Worm (Caenorhabditis elegans) whole organism, young adult: ENCODE results near the gene C16C8.17.
A peak's percentile ranks its signal among the peaks of the same experiment; 100 is the strongest.

ENCODE experiments used
- F10E7.11 ChIP-seq: sonication (generic microtip); optimal IDR thresholded peaks from 2 replicates; lab custom pipeline; 2017; ENCODE audit warnings: mild to moderate bottlenecking, missing genetic modification characterization, moderate library complexity, missing compliant biosample characterization
- F22D6.2 ChIP-seq: sonication (generic microtip); optimal IDR thresholded peaks from 2 replicates; lab custom pipeline; 2016; ENCODE audit warnings: mild to moderate bottlenecking, missing genetic modification characterization, missing compliant biosample characterization
- F33H1.4 ChIP-seq: fragments of 200-800 bp; sonication (Bioruptor generic); IDR thresholded peaks from 2 replicates; pipeline ENCODE4 v1.3.6; 2022; ENCODE audit warnings: missing genetic modification reagents, missing genetic modification characterization, missing compliant biosample characterization
- F39B2.1 ChIP-seq: fragments of 200-800 bp; sonication (Bioruptor generic); IDR thresholded peaks from 2 replicates; pipeline ENCODE4 v1.3.6; 2022; ENCODE audit warnings: missing genetic modification reagents, missing genetic modification characterization, missing compliant biosample characterization
- F49E8.2 ChIP-seq: sonication (generic microtip); optimal IDR thresholded peaks from 3 replicates; lab custom pipeline; 2017; ENCODE audit warnings: missing genetic modification characterization, mild to moderate bottlenecking, missing compliant biosample characterization, antibody characterized with exemption, moderate library complexity; ENCODE audit not compliant: insufficient read depth
- F57C9.4 ChIP-seq: sonication (generic microtip); optimal IDR thresholded peaks from 2 replicates; lab custom pipeline; 2017; ENCODE audit warnings: mild to moderate bottlenecking, missing genetic modification characterization, missing compliant biosample characterization
- K12H6.12 ChIP-seq: fragments of 200-800 bp; sonication (Bioruptor generic); optimal IDR thresholded peaks from 2 replicates; lab custom pipeline; 2018; ENCODE audit warnings: mild to moderate bottlenecking, missing genetic modification characterization, missing compliant biosample characterization
- Y53G8AR.9 ChIP-seq: fragments of 200-800 bp; sonication (Bioruptor generic); conservative IDR thresholded peaks from 2 replicates; pipeline ENCODE4 v1.3.6; 2022; ENCODE audit warnings: missing genetic modification reagents, missing genetic modification characterization, missing compliant biosample characterization
- Y95B8A.8 ChIP-seq: fragments of 200-800 bp; sonication (Bioruptor generic); IDR thresholded peaks from 2 replicates; pipeline ENCODE4 v1.3.6; 2022; ENCODE audit warnings: missing genetic modification reagents, missing genetic modification characterization, missing compliant biosample characterization
- ZK185.1 ChIP-seq: sonication (generic microtip); optimal IDR thresholded peaks from 2 replicates; lab custom pipeline; 2016; ENCODE audit warnings: mild to moderate bottlenecking, missing genetic modification characterization, missing compliant biosample characterization; ENCODE audit not compliant: poor library complexity, severe bottlenecking
- atf-7 ChIP-seq: sonication (generic microtip); optimal IDR thresholded peaks from 2 replicates; lab custom pipeline; 2017; ENCODE audit warnings: mild to moderate bottlenecking, missing genetic modification characterization, missing compliant biosample characterization
- attf-5 ChIP-seq: fragments of 200-800 bp; sonication (Bioruptor generic); optimal IDR thresholded peaks from 2 replicates; lab custom pipeline; 2018; ENCODE audit warnings: mild to moderate bottlenecking, missing genetic modification characterization, missing compliant biosample characterization
- attf-6 ChIP-seq: fragments of 200-800 bp; sonication (Bioruptor generic); IDR thresholded peaks from 2 replicates; pipeline ENCODE4 v1.3.6; 2022; ENCODE audit warnings: missing genetic modification reagents, missing genetic modification characterization, missing compliant biosample characterization
- ceh-27 ChIP-seq: fragments of 200-800 bp; sonication (Bioruptor generic); optimal IDR thresholded peaks from 2 replicates; lab custom pipeline; 2018; ENCODE audit warnings: mild to moderate bottlenecking, missing genetic modification characterization, moderate library complexity, missing compliant biosample characterization
- ceh-40 ChIP-seq: fragments of 200-800 bp; sonication (Bioruptor generic); IDR thresholded peaks from 2 replicates; pipeline ENCODE4 v1.3.6; 2022; ENCODE audit warnings: missing genetic modification characterization, missing compliant biosample characterization
- ceh-79 ChIP-seq: sonication (generic microtip); optimal IDR thresholded peaks from 2 replicates; lab custom pipeline; 2017; ENCODE audit warnings: mild to moderate bottlenecking, missing genetic modification characterization, missing compliant biosample characterization
- ceh-91 ChIP-seq: fragments of 200-800 bp; sonication (Bioruptor generic); IDR thresholded peaks from 2 replicates; pipeline ENCODE4 v1.3.6; 2022; ENCODE audit warnings: missing genetic modification reagents, missing genetic modification characterization, missing compliant biosample characterization
- dox-1 ChIP-seq: fragments of 200-800 bp; sonication (Bioruptor generic); IDR thresholded peaks from 2 replicates; pipeline ENCODE4 v1.3.6; 2022; ENCODE audit warnings: missing genetic modification reagents, missing genetic modification characterization, missing compliant biosample characterization
- dpl-1 ChIP-seq: fragments of 150-350 bp; optimal IDR thresholded peaks from 2 replicates; lab custom pipeline; 2014; ENCODE audit warnings: missing biosample characterization, missing genetic modification reagents, missing genetic modification characterization
- egrh-3 ChIP-seq: fragments of 200-800 bp; sonication (Bioruptor generic); IDR thresholded peaks from 2 replicates; pipeline ENCODE4 v1.3.6; 2022; ENCODE audit warnings: missing genetic modification reagents, missing genetic modification characterization, missing compliant biosample characterization
- gei-17 ChIP-seq: fragments of 200-800 bp; sonication (Bioruptor generic); optimal IDR thresholded peaks from 2 replicates; lab custom pipeline; 2018; ENCODE audit warnings: mild to moderate bottlenecking, missing genetic modification characterization, missing compliant biosample characterization
- hlh-12 ChIP-seq: sonication (generic microtip); optimal IDR thresholded peaks from 2 replicates; lab custom pipeline; 2016; ENCODE audit warnings: missing genetic modification characterization, missing compliant biosample characterization
- lag-1 ChIP-seq: fragments of 200-800 bp; sonication (Bioruptor generic); IDR thresholded peaks from 2 replicates; pipeline ENCODE4 v1.3.6; 2022; ENCODE audit warnings: missing genetic modification reagents, missing genetic modification characterization, missing compliant biosample characterization
- let-526 ChIP-seq: fragments of 200-800 bp; sonication (Bioruptor generic); IDR thresholded peaks from 2 replicates; pipeline ENCODE4 v1.3.6; 2022; ENCODE audit warnings: missing genetic modification reagents, missing genetic modification characterization, missing compliant biosample characterization
- let-607 ChIP-seq, 2 experiments: fragments of 200-800 bp in 1 of 2; sonication (Bioruptor generic) in 1 of 2; sonication (generic microtip) in 1 of 2; optimal IDR thresholded peaks; 2 replicates each; lab custom pipeline; 2016 to 2018; ENCODE audit warnings: mild to moderate bottlenecking in 2 of 2, missing compliant biosample characterization in 2 of 2, missing genetic modification characterization in 2 of 2, moderate library complexity in 2 of 2, missing genotype in 1 of 2
- lir-1 ChIP-seq: fragments of 200-800 bp; sonication (Bioruptor generic); conservative IDR thresholded peaks from 2 replicates; pipeline ENCODE4 v1.3.6; 2022; ENCODE audit warnings: missing genetic modification reagents, missing genetic modification characterization, missing compliant biosample characterization
- madf-8 ChIP-seq: fragments of 200-800 bp; sonication (Bioruptor generic); conservative IDR thresholded peaks from 2 replicates; pipeline ENCODE4 v1.3.6; 2022; ENCODE audit warnings: missing genetic modification reagents, missing genetic modification characterization, missing compliant biosample characterization
- mel-28 ChIP-seq: sonication (generic microtip); optimal IDR thresholded peaks from 2 replicates; lab custom pipeline; 2016; ENCODE audit warnings: borderline replicate concordance, mild to moderate bottlenecking, missing genetic modification characterization, missing compliant biosample characterization
- nfya-1 ChIP-seq: sonication (generic microtip); optimal IDR thresholded peaks from 2 replicates; lab custom pipeline; 2017; ENCODE audit warnings: antibody characterized with exemption, missing compliant biosample characterization, missing genetic modification characterization, borderline replicate concordance; ENCODE audit not compliant: insufficient read depth
- nfya-2 ChIP-seq: fragments of 200-800 bp; sonication (Bioruptor generic); IDR thresholded peaks from 2 replicates; pipeline ENCODE4 v1.3.6; 2022; ENCODE audit warnings: missing genetic modification reagents, missing genetic modification characterization, missing compliant biosample characterization
- nhr-179 ChIP-seq: sonication (generic microtip); optimal IDR thresholded peaks from 2 replicates; lab custom pipeline; 2016; ENCODE audit warnings: mild to moderate bottlenecking, missing genetic modification characterization, missing compliant biosample characterization
- pha-4 ChIP-seq: fragments of 150-350 bp; sonication (generic microtip); optimal IDR thresholded peaks from 2 replicates; lab custom pipeline; 2014; ENCODE audit warnings: missing biosample characterization, missing genetic modification reagents, missing genetic modification characterization
- rec-8 ChIP-seq, 2 experiments: sonication (generic microtip); optimal IDR thresholded peaks; 2 replicates each; lab custom pipeline; 2016; ENCODE audit warnings: mild to moderate bottlenecking in 2 of 2, missing genetic modification characterization in 2 of 2, missing genetic modification reagents in 2 of 2, missing genotype in 2 of 2, missing biosample characterization in 1 of 2, missing compliant biosample characterization in 1 of 2, moderate library complexity in 1 of 2
- rpc-1 ChIP-seq, 2 experiments: fragments of 150-350 bp in 1 of 2; sonication (generic microtip) in 1 of 2; optimal IDR thresholded peaks; 2 replicates each; lab custom pipeline; 2014 to 2018; ENCODE audit warnings: missing biosample characterization in 1 of 2, missing genetic modification characterization in 1 of 2, missing genetic modification reagents in 1 of 2, missing genotype in 1 of 2
- sdz-38 ChIP-seq: sonication (generic microtip); optimal IDR thresholded peaks from 2 replicates; lab custom pipeline; 2016; ENCODE audit warnings: missing genotype, missing genetic modification characterization, missing compliant biosample characterization
- snpc-1.3 ChIP-seq: sonication (generic microtip); optimal IDR thresholded peaks from 2 replicates; lab custom pipeline; 2017; ENCODE audit warnings: missing genetic modification characterization, mild to moderate bottlenecking, missing compliant biosample characterization, antibody characterized with exemption, moderate library complexity, missing genotype, missing genetic modification reagents; ENCODE audit not compliant: insufficient read depth
- snpc-4 ChIP-seq, 5 experiments: fragments of 150-350 bp in 1 of 5; sonication (generic microtip) in 4 of 5; optimal IDR thresholded peaks; 2 replicates each; lab custom pipeline; 2014 to 2018; ENCODE audit warnings: missing genetic modification characterization in 5 of 5, missing biosample characterization in 3 of 5, antibody characterized with exemption in 2 of 5, mild to moderate bottlenecking in 2 of 5, missing compliant biosample characterization in 2 of 5, missing genotype in 2 of 5, moderate library complexity in 2 of 5, missing genetic modification reagents in 1 of 5
- sptf-2 ChIP-seq: fragments of 200-800 bp; sonication (Bioruptor generic); optimal IDR thresholded peaks from 2 replicates; lab custom pipeline; 2018; ENCODE audit warnings: mild to moderate bottlenecking, missing genetic modification characterization, missing compliant biosample characterization
- tbp1 ChIP-seq: fragments of 200-800 bp; sonication (Bioruptor generic); optimal IDR thresholded peaks from 2 replicates; lab custom pipeline; 2018; ENCODE audit warnings: mild to moderate bottlenecking, missing genetic modification characterization, missing compliant biosample characterization
- tlf-1 ChIP-seq: fragments of 200-800 bp; sonication (Bioruptor generic); optimal IDR thresholded peaks from 2 replicates; lab custom pipeline; 2018; ENCODE audit warnings: mild to moderate bottlenecking, missing genetic modification characterization, missing compliant biosample characterization
- xnd-1 ChIP-seq: sonication (generic microtip); optimal IDR thresholded peaks from 2 replicates; lab custom pipeline; 2016; ENCODE audit warnings: missing genotype, missing genetic modification reagents, missing genetic modification characterization, missing compliant biosample characterization
- ztf-25 ChIP-seq: fragments of 200-800 bp; sonication (Bioruptor generic); IDR thresholded peaks from 2 replicates; pipeline ENCODE4 v1.3.6; 2022; ENCODE audit warnings: missing genetic modification reagents, missing genetic modification characterization, missing compliant biosample characterization
- ztf-26 ChIP-seq: sonication (generic microtip); optimal IDR thresholded peaks from 2 replicates; lab custom pipeline; 2017; ENCODE audit warnings: missing genetic modification characterization, missing compliant biosample characterization
- ztf-6 ChIP-seq: fragments of 200-800 bp; sonication (Bioruptor generic); IDR thresholded peaks from 2 replicates; pipeline ENCODE4 v1.3.6; 2022; ENCODE audit warnings: missing genetic modification reagents, missing genetic modification characterization, missing compliant biosample characterization

The C16C8.17 gene

DNA sequence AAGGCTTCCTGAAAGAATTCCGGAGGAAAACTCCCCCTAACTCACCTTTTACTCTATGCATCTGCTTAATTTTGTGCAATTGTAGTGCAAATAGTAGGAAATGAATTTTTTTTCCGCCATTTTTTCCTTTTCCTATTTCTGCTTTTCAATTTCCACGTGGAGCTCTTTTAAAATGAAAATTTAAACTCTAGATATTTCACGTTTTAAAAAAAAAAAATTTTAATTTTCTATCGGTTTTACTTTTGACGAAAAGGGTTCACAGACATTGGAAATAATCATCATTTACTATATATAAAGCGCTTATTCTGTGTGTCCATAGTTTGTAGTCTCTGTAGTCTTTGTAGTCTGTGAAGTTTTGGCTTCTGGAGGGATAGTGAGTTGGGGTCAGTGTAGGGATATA is 41.0 kb downstream of the C16C8.17 start, which contains the start of gene Y49F6B.8:
Gene Y49F6B.8 (minus strand): TSS at position 101 of the 400 bp plus-strand sequence.
- no peak for TF ChIP-seq ztf-25
- TF ChIP-seq F10E7.11 (tag; lab: Kevin White, UChicago), result no peak
- no peak for TF ChIP-seq ceh-27 (GFP tag; lab: Kevin White, UChicago)
- TF ChIP-seq xnd-1 (tag; lab: Kevin White, UChicago), result no peak
- TF ChIP-seq attf-6 (GFP tag; lab: Robert Waterston, UW), result no peak
- no peak for TF ChIP-seq pha-4 (tag; lab: Kevin White, UChicago)
- no peak for TF ChIP-seq egrh-3 (GFP tag; lab: Robert Waterston, UW)
- TF ChIP-seq tlf-1, result no peak
- TF ChIP-seq dpl-1 (GFP tag; lab: Kevin White, UChicago), result no peak

DNA sequence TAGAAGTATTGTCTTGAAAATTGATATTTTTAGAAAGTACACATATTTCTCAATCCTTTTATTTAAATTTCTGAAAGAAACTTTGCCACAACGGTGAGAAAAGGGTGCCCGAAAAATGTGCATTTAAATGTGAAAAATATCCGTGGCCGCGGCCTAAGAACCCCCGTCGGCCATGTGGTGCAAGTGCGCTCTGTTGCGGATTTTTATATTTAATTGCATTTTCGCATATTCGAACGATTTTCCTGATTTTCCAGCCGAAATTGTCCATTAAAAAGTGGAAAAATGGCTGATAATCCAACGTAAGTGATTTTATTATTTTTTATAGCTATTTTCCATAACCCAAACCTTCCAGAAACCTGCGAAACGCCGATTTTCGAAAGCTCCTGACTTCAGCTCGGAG is 41.6 kb downstream of the C16C8.17 start, which contains the start of gene smu-2:
Gene smu-2 (plus strand): TSS at position 178 of the 400 bp plus-strand sequence.
- TF ChIP-seq mel-28 (tag; lab: Kevin White, UChicago), result no peak
- TF ChIP-seq sptf-2 (GFP tag; lab: Kevin White, UChicago), result no peak
- no peak for TF ChIP-seq dpl-1 (GFP tag; lab: Kevin White, UChicago)
- no peak for TF ChIP-seq hlh-12 (tag; lab: Kevin White, UChicago)
- no peak for TF ChIP-seq ceh-79 (tag; lab: Kevin White, UChicago)
- no peak; the same call in none of the 2 replicates for TF ChIP-seq F33H1.4 (GFP tag; lab: Robert Waterston, UW)
- no peak for TF ChIP-seq Y53G8AR.9 (GFP tag; lab: Robert Waterston, UW)
- no peak for TF ChIP-seq attf-6 (GFP tag; lab: Robert Waterston, UW)
- TF ChIP-seq attf-5 (GFP tag; lab: Kevin White, UChicago), result peak; percentile 80
- TF ChIP-seq snpc-1.3 (tag; lab: Kevin White, UChicago), result no peak
- TF ChIP-seq rpc-1 (optimal IDR thresholded peaks at IDR 0.05; lab: Kevin White, UChicago), result no peak
- no peak for TF ChIP-seq rpc-1 (tag; optimal IDR thresholded peaks at IDR 0.05; lab: Kevin White, UChicago)
- TF ChIP-seq K12H6.12 (tag; lab: Kevin White, UChicago), result peak; percentile 35
- no peak for TF ChIP-seq sdz-38 (tag; lab: Kevin White, UChicago)
- no peak for TF ChIP-seq egrh-3 (GFP tag; lab: Robert Waterston, UW)
- no peak for TF ChIP-seq ztf-26 (tag; lab: Kevin White, UChicago)
- no peak for TF ChIP-seq nfya-1
- peak; percentile 44 for TF ChIP-seq tbp1 (GFP tag; lab: Kevin White, UChicago)
- TF ChIP-seq snpc-4 (GFP tag; optimal IDR thresholded peaks at IDR 0.05; lab: Kevin White, UChicago), result no peak
- peak in 1 of 4 experiments; percentile 23 for TF ChIP-seq snpc-4 (tag; optimal IDR thresholded peaks at IDR 0.05; lab: Kevin White, UChicago)
- no peak for TF ChIP-seq atf-7
- no peak for TF ChIP-seq ceh-40 (GFP tag; lab: Robert Waterston, UW)
- no peak for TF ChIP-seq lag-1 (GFP tag; lab: Robert Waterston, UW)
- no peak for TF ChIP-seq ZK185.1 (tag; lab: Kevin White, UChicago)
- no peak for TF ChIP-seq ceh-91 (GFP tag; lab: Robert Waterston, UW)
- peak in 1 of 2 experiments; percentile 18 for TF ChIP-seq let-607 (tag; optimal IDR thresholded peaks at IDR 0.05; lab: Kevin White, UChicago)
- no peak for TF ChIP-seq nhr-179 (tag; lab: Kevin White, UChicago)
- TF ChIP-seq rec-8 (tag; optimal IDR thresholded peaks at IDR 0.05; lab: Kevin White, UChicago), result peak; percentile 14 to 34
- no peak for TF ChIP-seq gei-17 (GFP tag; lab: Kevin White, UChicago)
- TF ChIP-seq ztf-6 (GFP tag; lab: Robert Waterston, UW), result no peak
- no peak for TF ChIP-seq xnd-1 (tag; lab: Kevin White, UChicago)
- no peak for TF ChIP-seq Y95B8A.8 (GFP tag; lab: Robert Waterston, UW)
- no peak for TF ChIP-seq F57C9.4 (tag; lab: Kevin White, UChicago)
- TF ChIP-seq F22D6.2 (tag; lab: Kevin White, UChicago), result no peak
- peak; percentile 39 for TF ChIP-seq madf-8 (GFP tag; lab: Robert Waterston, UW)
- no peak for TF ChIP-seq lir-1 (GFP tag; lab: Robert Waterston, UW)
- TF ChIP-seq F49E8.2, result peak; percentile 1
- 0 out of 2 replicates have a peak, but pooled peaks have one; percentile 42 for TF ChIP-seq let-526 (GFP tag; lab: Robert Waterston, UW)
- TF ChIP-seq nfya-2 (GFP tag; lab: Robert Waterston, UW), result no peak
- TF ChIP-seq F39B2.1, result no peak
- no peak for TF ChIP-seq pha-4 (tag; lab: Kevin White, UChicago)
- TF ChIP-seq dox-1 (GFP tag; lab: Robert Waterston, UW), result no peak
